Worm (Caenorhabditis elegans) whole organism, L1 larva: ENCODE results near the gene C10B5.3.

ENCODE experiments used
- C34B4.2 ChIP-seq: sonication (generic microtip); optimal IDR thresholded peaks from 2 replicates; lab custom pipeline; 2017; ENCODE audit warnings: mild to moderate bottlenecking, missing genetic modification characterization, missing compliant biosample characterization
- Y116A8C.19 ChIP-seq: sonication (generic microtip); optimal IDR thresholded peaks from 2 replicates; lab custom pipeline; 2016; ENCODE audit warnings: missing compliant biosample characterization, missing genetic modification characterization, borderline replicate concordance
- alr-1 ChIP-seq: fragments of 200-800 bp; sonication (Bioruptor generic); optimal IDR thresholded peaks from 2 replicates; lab custom pipeline; 2018; ENCODE audit warnings: borderline replicate concordance, mild to moderate bottlenecking, missing genetic modification characterization, missing compliant biosample characterization
- aly-2 ChIP-seq: fragments of 150-350 bp; optimal IDR thresholded peaks from 2 replicates; lab custom pipeline; 2014; ENCODE audit warnings: missing biosample characterization, missing genetic modification characterization
- ama-1 ChIP-seq: fragments of 150-350 bp; optimal IDR thresholded peaks from 2 replicates; lab custom pipeline; 2014
- blmp-1 ChIP-seq: fragments of 150-350 bp; optimal IDR thresholded peaks from 2 replicates; lab custom pipeline; 2014; ENCODE audit warnings: missing biosample characterization, missing genetic modification characterization
- ceh-82 ChIP-seq, 3 experiments: fragments of 150-350 bp in 1 of 3; sonication (generic microtip) in 2 of 3; optimal IDR thresholded peaks; 2 replicates each; lab custom pipeline; 2014 to 2017; ENCODE audit warnings: missing biosample characterization in 3 of 3, missing genetic modification characterization in 3 of 3
- ceh-88 ChIP-seq: fragments of 200-800 bp; sonication (Bioruptor generic); IDR thresholded peaks from 2 replicates; pipeline ENCODE4 v1.3.6; 2022; ENCODE audit warnings: missing genetic modification characterization, missing compliant biosample characterization
- ces-1 ChIP-seq: fragments of 150-350 bp; optimal IDR thresholded peaks from 2 replicates; lab custom pipeline; 2014; ENCODE audit warnings: missing biosample characterization, missing genetic modification reagents, missing genetic modification characterization
- dsc-1 ChIP-seq: sonication (generic microtip); optimal IDR thresholded peaks from 2 replicates; lab custom pipeline; 2016; ENCODE audit warnings: mild to moderate bottlenecking, missing genetic modification characterization, missing compliant biosample characterization
- egl-27 ChIP-seq, 2 experiments: fragments of 150-350 bp in 1 of 2; sonication (generic microtip); optimal IDR thresholded peaks; 3 replicates each; lab custom pipeline; 2017 to 2018; ENCODE audit warnings: missing biosample characterization in 2 of 2, missing genetic modification characterization in 2 of 2, missing genetic modification reagents in 2 of 2
- elt-3 ChIP-seq, 6 experiments: fragments of 150-350 bp in 1 of 6; sonication (generic microtip); optimal IDR thresholded peaks; 2 replicates each; lab custom pipeline; 2017 to 2018; ENCODE audit warnings: missing biosample characterization in 6 of 6, missing genetic modification characterization in 6 of 6, inconsistent platforms in 1 of 6
- ets-5 ChIP-seq: fragments of 200-800 bp; sonication (Bioruptor generic); IDR thresholded peaks from 2 replicates; pipeline ENCODE4 v1.3.6; 2022; ENCODE audit warnings: missing genetic modification characterization, missing compliant biosample characterization
- fkh-4 ChIP-seq: sonication (generic microtip); optimal IDR thresholded peaks from 2 replicates; lab custom pipeline; 2016; ENCODE audit warnings: missing compliant biosample characterization, missing genetic modification characterization, borderline replicate concordance
- fkh-8 ChIP-seq: sonication (generic microtip); optimal IDR thresholded peaks from 2 replicates; lab custom pipeline; 2016; ENCODE audit warnings: mild to moderate bottlenecking, missing genetic modification characterization, missing compliant biosample characterization
- fos-1 ChIP-seq: fragments of 150-350 bp; optimal IDR thresholded peaks from 2 replicates; lab custom pipeline; 2014; ENCODE audit warnings: missing biosample characterization, missing genetic modification characterization
- hlh-17 ChIP-seq: fragments of 200-800 bp; sonication (Bioruptor generic); optimal IDR thresholded peaks from 2 replicates; lab custom pipeline; 2018; ENCODE audit warnings: missing genetic modification characterization, mild to moderate bottlenecking, missing compliant biosample characterization, moderate library complexity, borderline replicate concordance
- hpl-2 ChIP-seq: fragments of 150-350 bp; optimal IDR thresholded peaks from 2 replicates; lab custom pipeline; 2014; ENCODE audit warnings: missing biosample characterization, missing genetic modification reagents, missing genetic modification characterization
- irx-1 ChIP-seq: sonication (generic microtip); optimal IDR thresholded peaks from 2 replicates; lab custom pipeline; 2016; ENCODE audit warnings: missing genetic modification characterization, missing compliant biosample characterization
- jun-1 ChIP-seq: fragments of 150-350 bp; optimal IDR thresholded peaks from 2 replicates; lab custom pipeline; 2014; ENCODE audit warnings: missing biosample characterization, missing genetic modification reagents, missing genetic modification characterization
- lin-13 ChIP-seq: fragments of 150-350 bp; optimal IDR thresholded peaks from 2 replicates; lab custom pipeline; 2014; ENCODE audit warnings: missing biosample characterization, missing genetic modification reagents, missing genetic modification characterization
- lin-14 ChIP-seq: fragments of 200-800 bp; sonication (Bioruptor generic); optimal IDR thresholded peaks from 2 replicates; lab custom pipeline; 2018; ENCODE audit warnings: mild to moderate bottlenecking, missing genetic modification characterization, moderate library complexity, missing compliant biosample characterization
- lin-15B ChIP-seq: fragments of 150-350 bp; sonication (generic microtip); optimal IDR thresholded peaks from 3 replicates; lab custom pipeline; 2014; ENCODE audit warnings: missing biosample characterization, missing genetic modification characterization
- lin-35 ChIP-seq, 2 experiments: fragments of 150-350 bp; optimal IDR thresholded peaks; 2 replicates each; lab custom pipeline; 2014; ENCODE audit warnings: missing biosample characterization in 2 of 2, missing genetic modification characterization in 2 of 2, missing genetic modification reagents in 2 of 2
- lsy-2 ChIP-seq, 2 experiments: fragments of 150-350 bp; optimal IDR thresholded peaks; 2 replicates each; lab custom pipeline; 2014; ENCODE audit warnings: missing biosample characterization in 2 of 2, missing genetic modification characterization in 2 of 2
- mdl-1 ChIP-seq, 2 experiments: fragments of 150-350 bp; optimal IDR thresholded peaks; 2 replicates each; lab custom pipeline; 2014 to 2017; ENCODE audit warnings: missing biosample characterization in 2 of 2, missing genetic modification characterization in 2 of 2, inconsistent platforms in 1 of 2
- nhr-12 ChIP-seq: sonication (generic microtip); optimal IDR thresholded peaks from 2 replicates; lab custom pipeline; 2017; ENCODE audit warnings: missing biosample characterization, missing genetic modification characterization
- nhr-19 ChIP-seq: fragments of 200-800 bp; sonication (Bioruptor generic); conservative IDR thresholded peaks from 2 replicates; pipeline ENCODE4 v1.3.6; 2022; ENCODE audit warnings: missing genetic modification characterization, missing compliant biosample characterization
- nhr-20 ChIP-seq: sonication (generic microtip); optimal IDR thresholded peaks from 2 replicates; lab custom pipeline; 2016; ENCODE audit warnings: mild to moderate bottlenecking, missing genetic modification characterization, missing compliant biosample characterization
- nhr-28 ChIP-seq: fragments of 150-350 bp; optimal IDR thresholded peaks from 2 replicates; lab custom pipeline; 2014; ENCODE audit warnings: missing biosample characterization, missing genetic modification characterization
- nhr-47 ChIP-seq: sonication (generic microtip); optimal IDR thresholded peaks from 2 replicates; lab custom pipeline; 2016; ENCODE audit warnings: mild to moderate bottlenecking, missing genetic modification characterization, moderate library complexity, missing compliant biosample characterization
- nhr-71 ChIP-seq: sonication (generic microtip); optimal IDR thresholded peaks from 2 replicates; lab custom pipeline; 2016; ENCODE audit warnings: mild to moderate bottlenecking, missing genetic modification characterization, moderate library complexity, missing compliant biosample characterization
- nhr-77 ChIP-seq: fragments of 150-350 bp; optimal IDR thresholded peaks from 2 replicates; lab custom pipeline; 2014; ENCODE audit warnings: missing biosample characterization, missing genetic modification characterization
- nhr-90 ChIP-seq: sonication (generic microtip); optimal IDR thresholded peaks from 2 replicates; lab custom pipeline; 2016; ENCODE audit warnings: mild to moderate bottlenecking, missing genetic modification characterization, missing compliant biosample characterization; ENCODE audit not compliant: poor library complexity
- pag-3 ChIP-seq: sonication (generic microtip); optimal IDR thresholded peaks from 2 replicates; lab custom pipeline; 2017; ENCODE audit warnings: missing genetic modification characterization, mild to moderate bottlenecking, missing compliant biosample characterization, antibody characterized with exemption, borderline replicate concordance; ENCODE audit not compliant: insufficient read depth
- pax-3 ChIP-seq: fragments of 200-800 bp; sonication (Bioruptor generic); optimal IDR thresholded peaks from 2 replicates; lab custom pipeline; 2018; ENCODE audit warnings: mild to moderate bottlenecking, missing genetic modification characterization, moderate library complexity, missing compliant biosample characterization
- pqm-1 ChIP-seq: sonication (generic microtip); optimal IDR thresholded peaks from 3 replicates; lab custom pipeline; 2017; ENCODE audit warnings: missing biosample characterization, missing genetic modification characterization
- skn-1 ChIP-seq: fragments of 150-350 bp; optimal IDR thresholded peaks from 2 replicates; lab custom pipeline; 2014; ENCODE audit warnings: missing biosample characterization, missing genetic modification characterization
- sup-37 ChIP-seq: fragments of 200-800 bp; sonication (Bioruptor generic); optimal IDR thresholded peaks from 2 replicates; lab custom pipeline; 2018; ENCODE audit warnings: mild to moderate bottlenecking, missing genetic modification characterization, missing compliant biosample characterization
- tbx-2 ChIP-seq: sonication (generic microtip); optimal IDR thresholded peaks from 2 replicates; lab custom pipeline; 2016; ENCODE audit warnings: missing genetic modification characterization, missing compliant biosample characterization
- tlp-1 ChIP-seq: fragments of 150-350 bp; optimal IDR thresholded peaks from 2 replicates; lab custom pipeline; 2014; ENCODE audit warnings: missing biosample characterization, missing genetic modification characterization
- unc-130 ChIP-seq: fragments of 150-350 bp; optimal IDR thresholded peaks from 2 replicates; lab custom pipeline; 2017; ENCODE audit warnings: missing biosample characterization, missing genetic modification characterization, inconsistent platforms
- unc-98 ChIP-seq: fragments of 200-800 bp; sonication (Bioruptor generic); IDR thresholded peaks from 2 replicates; pipeline ENCODE4 v1.3.6; 2022; ENCODE audit warnings: missing genetic modification characterization, missing compliant biosample characterization
- vab-15 ChIP-seq: sonication (generic microtip); optimal IDR thresholded peaks from 2 replicates; lab custom pipeline; 2017; ENCODE audit warnings: missing genotype, mild to moderate bottlenecking, missing genetic modification characterization, missing compliant biosample characterization
- xbp-1 ChIP-seq: sonication (generic microtip); optimal IDR thresholded peaks from 2 replicates; lab custom pipeline; 2016; ENCODE audit warnings: missing genetic modification characterization, missing compliant biosample characterization
- zag-1 ChIP-seq: fragments of 150-350 bp; optimal IDR thresholded peaks from 2 replicates; lab custom pipeline; 2014; ENCODE audit warnings: missing biosample characterization, missing genetic modification characterization
- zip-4 ChIP-seq: fragments of 200-800 bp; sonication (Bioruptor generic); optimal IDR thresholded peaks from 2 replicates; lab custom pipeline; 2018; ENCODE audit warnings: mild to moderate bottlenecking, missing genetic modification characterization, moderate library complexity, missing compliant biosample characterization

C10B5.3 gene

DNA sequence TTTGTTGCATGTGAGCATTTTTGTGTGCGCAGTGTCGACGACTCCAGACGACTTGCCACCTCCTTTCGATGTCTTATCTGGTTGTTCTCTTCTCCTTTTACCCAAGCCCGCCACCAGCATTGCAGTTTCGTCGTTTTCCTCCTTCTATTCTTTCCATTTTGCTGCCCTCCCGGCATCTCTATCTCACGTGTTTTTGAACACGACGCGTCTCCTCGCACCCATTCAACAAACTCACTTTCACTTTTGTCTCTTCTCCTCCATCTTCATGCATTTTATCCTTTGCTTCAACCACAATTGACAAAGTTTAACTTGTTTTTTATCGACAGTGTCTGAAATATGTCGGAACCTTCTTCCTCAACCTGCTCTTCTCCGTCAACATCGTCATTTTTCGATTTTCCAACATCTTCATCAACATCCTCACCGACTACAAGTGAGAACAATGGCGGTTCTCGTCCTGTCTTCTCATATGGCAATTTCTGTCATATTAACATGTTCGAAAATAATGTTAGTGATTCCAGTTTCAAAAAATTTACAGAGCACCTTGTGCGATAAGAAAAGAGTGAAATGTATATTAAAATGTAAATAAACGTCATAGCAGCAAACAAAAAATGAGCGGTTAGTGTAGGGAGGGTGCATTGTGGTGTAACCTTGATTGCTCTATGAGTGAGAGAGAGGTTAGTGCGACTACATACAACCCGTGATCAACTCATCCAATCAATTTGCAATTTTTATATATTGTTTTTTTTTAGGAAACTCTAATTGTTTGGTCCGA, 22.8 kb upstream of the C10B5.3 start, which contains the start of gene fip-4 (continued):
- TF ChIP-seq egl-27 (tag; optimal IDR thresholded peaks at IDR 0.05; lab: Kevin White, UChicago) (no peak), unc-130 (tag; lab: Kevin White, UChicago) (peak; percentile 59), hlh-17 (GFP tag; lab: Kevin White, UChicago) (no peak), unc-98 (GFP tag; lab: Robert Waterston, UW) (no peak), nhr-20 (tag; lab: Kevin White, UChicago) (peak; percentile 61), lin-13 (no peak), irx-1 (tag; lab: Kevin White, UChicago) (peak; percentile 7), jun-1 (tag; lab: Kevin White, UChicago) (no peak), tbx-2 (tag; lab: Kevin White, UChicago) (no peak), blmp-1 (tag; lab: Kevin White, UChicago) (peak; percentile 99), fkh-8 (no peak), nhr-90 (tag; lab: Kevin White, UChicago) (peak; percentile 26), pax-3 (no peak), tlp-1 (tag; lab: Kevin White, UChicago) (no peak), sup-37 (no peak), ama-1 (no peak), elt-3 (tag; optimal IDR thresholded peaks at IDR 0.05; lab: Kevin White, UChicago) (peak in 3 of 6 experiments; percentile 7 to 75 (median 49)), nhr-12 (no peak), fkh-4 (tag; lab: Kevin White, UChicago) (no peak), alr-1 (no peak), lin-15B (no peak), dsc-1 (tag; lab: Kevin White, UChicago) (no peak), C34B4.2 (no peak), ces-1 (GFP tag; lab: Kevin White, UChicago) (no peak), nhr-77 (tag; lab: Kevin White, UChicago) (no peak), fos-1 (no peak), ceh-88 (GFP tag; lab: Robert Waterston, UW) (no peak), pqm-1 (tag; lab: Kevin White, UChicago) (no peak), zip-4 (GFP tag; lab: Kevin White, UChicago) (no peak), mdl-1 (tag; optimal IDR thresholded peaks at IDR 0.05; lab: Kevin White, UChicago) (peak in 1 of 2 experiments; percentile 77), lin-35 (GFP tag; optimal IDR thresholded peaks at IDR 0.05; lab: Kevin White, UChicago) (peak in 1 of 2 experiments; percentile 61), zag-1 (tag; lab: Kevin White, UChicago) (no peak), pag-3 (tag; lab: Kevin White, UChicago) (no peak), ets-5 (GFP tag; lab: Robert Waterston, UW) (no peak), aly-2 (tag; lab: Kevin White, UChicago) (no peak), nhr-28 (no peak)

DNA sequence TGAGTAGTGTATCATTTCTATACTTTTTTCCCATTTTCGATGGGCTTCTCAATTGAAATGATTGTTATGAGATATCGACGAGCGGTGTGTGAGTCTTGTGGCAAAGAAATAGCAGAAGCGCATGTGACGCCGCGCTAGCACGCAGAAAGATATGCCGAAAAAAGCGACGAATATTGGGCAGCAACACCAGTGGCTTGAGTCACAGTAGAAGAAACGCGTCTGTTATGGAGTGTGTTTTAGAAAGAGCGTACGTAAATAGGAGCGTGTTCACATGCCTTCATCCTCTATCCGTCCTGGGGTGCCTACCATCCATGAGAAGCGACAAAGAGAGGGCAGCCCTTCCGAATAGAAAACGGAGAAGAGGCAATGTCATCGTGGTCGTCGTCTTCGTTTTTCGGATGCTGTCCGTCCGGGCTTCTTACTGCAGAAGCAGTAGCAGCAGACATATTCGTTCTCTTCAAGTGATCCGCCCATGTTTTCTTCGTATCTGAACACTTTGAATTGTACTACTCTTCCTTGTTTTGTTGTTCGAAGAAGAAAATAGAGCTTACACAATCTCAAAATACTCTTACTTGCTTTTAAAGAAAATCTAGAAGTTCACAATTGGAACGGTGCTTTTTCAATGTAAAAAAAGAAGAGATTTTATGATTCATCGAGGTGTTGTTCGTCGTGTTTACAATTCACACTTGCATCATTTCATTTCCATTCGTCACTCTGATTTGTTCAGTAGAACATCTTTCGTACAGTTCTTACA, 22.0 kb upstream of the C10B5.3 start:
- no peak for TF ChIP-seq nhr-19 (GFP tag; lab: Robert Waterston, UW)
- TF ChIP-seq skn-1: no peak
- TF ChIP-seq blmp-1 (tag; lab: Kevin White, UChicago): peak; percentile 13
- TF ChIP-seq sup-37: no peak
- TF ChIP-seq nhr-47 (tag; lab: Kevin White, UChicago): peak; percentile 19
- TF ChIP-seq vab-15 (tag; lab: Kevin White, UChicago): no peak
- TF ChIP-seq nhr-20 (tag; lab: Kevin White, UChicago): no peak
- peak in 1 of 3 experiments; percentile 21 for TF ChIP-seq ceh-82 (tag; optimal IDR thresholded peaks at IDR 0.05; lab: Kevin White, UChicago)
- TF ChIP-seq mdl-1 (tag; optimal IDR thresholded peaks at IDR 0.05; lab: Kevin White, UChicago): peak in 1 of 2 experiments; percentile 21
- no peak for TF ChIP-seq hpl-2 (GFP tag; lab: Kevin White, UChicago)
- TF ChIP-seq nhr-71: peak; percentile 0
- TF ChIP-seq Y116A8C.19 (tag; lab: Kevin White, UChicago): no peak
- TF ChIP-seq fkh-8: peak; percentile 42
- peak; percentile 79 for TF ChIP-seq lin-14 (GFP tag; lab: Kevin White, UChicago)
- peak in 1 of 2 experiments; percentile 22 for TF ChIP-seq lsy-2 (tag; optimal IDR thresholded peaks at IDR 0.05; lab: Kevin White, UChicago)
- TF ChIP-seq xbp-1: peak; percentile 7
